Fruit fly (Drosophila melanogaster) whole organism, larva: ENCODE results near the gene Aps.

ENCODE experiments used
- noc ChIP-seq: fragments of 200-800 bp; sonication (Bioruptor generic); optimal IDR thresholded peaks from 3 replicates; lab custom pipeline; 2019; ENCODE audit warnings: missing biosample characterization, mild to moderate bottlenecking, missing genetic modification characterization, moderate library complexity

Gene Aps

DNA sequence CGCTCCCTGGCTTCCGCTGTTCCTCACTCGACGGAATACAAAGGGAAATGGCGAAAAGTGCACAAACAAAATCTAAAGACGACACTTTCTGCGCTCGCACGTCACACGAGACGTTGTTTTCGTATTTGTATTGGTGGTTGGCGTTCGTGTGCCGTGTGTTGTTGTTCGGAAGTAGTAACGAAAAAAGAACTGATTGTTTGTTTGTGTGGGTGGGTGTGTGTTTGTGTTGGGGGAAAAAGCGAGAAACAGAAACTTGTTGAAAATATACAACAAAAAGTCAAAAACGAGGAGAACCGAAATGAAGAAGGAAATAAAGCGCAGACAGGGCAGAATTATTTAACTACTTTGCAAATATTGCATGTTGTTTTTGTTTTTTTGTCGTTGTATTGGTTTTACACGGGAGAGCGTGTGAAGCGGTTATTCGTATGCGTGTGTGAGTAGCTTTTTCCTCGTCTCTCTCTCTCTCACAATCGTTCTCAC, 627 bp downstream of the Aps start:
- TF ChIP-seq noc (tag; lab: Kevin White, UChicago): peak; percentile 57

DNA sequence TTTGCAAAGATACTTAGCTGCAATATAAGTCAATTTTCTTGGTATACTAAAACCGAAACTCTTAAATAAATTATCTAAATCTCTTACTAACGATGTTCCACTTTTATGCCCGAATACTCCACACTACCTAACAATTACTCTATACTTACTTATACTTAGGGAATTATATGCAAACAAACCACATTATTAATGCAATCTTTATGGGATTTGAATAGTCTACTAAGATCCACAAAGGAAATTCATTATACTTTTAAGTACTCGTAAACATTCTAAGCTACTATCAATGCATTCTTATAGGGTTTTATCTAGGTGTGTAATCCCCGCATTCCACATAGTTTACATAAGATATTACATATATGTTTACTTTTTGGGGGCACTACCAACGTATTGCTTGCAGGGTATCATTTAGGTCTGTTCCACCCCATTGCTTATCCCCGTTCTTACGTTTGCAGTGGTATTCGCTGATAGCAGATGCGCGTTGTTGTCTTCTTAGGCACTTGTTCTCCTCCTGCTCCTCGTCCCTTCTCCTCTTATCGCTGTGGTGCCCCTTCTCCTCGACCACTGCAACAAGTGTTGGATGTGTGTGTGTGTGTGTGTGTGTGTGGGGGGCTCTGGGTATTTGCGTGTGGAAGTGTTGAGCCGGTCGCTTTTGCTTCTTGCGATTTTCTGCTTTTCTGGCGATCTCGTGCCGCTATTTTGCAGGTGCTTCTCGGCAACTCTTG, 1.2 kb downstream of the Aps start:
- no peak for TF ChIP-seq noc (tag; lab: Kevin White, UChicago)

DNA sequence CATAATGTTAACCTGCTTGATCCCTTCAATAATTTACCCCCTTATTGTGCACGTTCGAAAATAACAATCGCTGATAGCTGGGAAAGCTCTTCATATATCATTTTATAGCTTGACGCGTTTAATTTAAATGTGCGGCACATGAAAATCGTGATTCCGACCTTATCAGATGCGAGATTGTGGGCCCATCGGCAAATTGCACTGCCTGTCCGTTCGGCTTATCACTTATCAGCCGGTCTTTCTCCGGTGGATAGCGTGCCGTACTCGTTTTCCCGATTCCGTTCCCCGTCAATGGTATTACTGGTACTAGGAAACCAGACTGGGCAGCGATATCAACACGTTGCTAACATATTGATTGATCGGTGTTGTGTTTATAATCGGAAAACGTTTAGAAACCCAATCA, 2.0 kb downstream of the Aps start:
- TF ChIP-seq noc (tag; lab: Kevin White, UChicago): peak; percentile 85

DNA sequence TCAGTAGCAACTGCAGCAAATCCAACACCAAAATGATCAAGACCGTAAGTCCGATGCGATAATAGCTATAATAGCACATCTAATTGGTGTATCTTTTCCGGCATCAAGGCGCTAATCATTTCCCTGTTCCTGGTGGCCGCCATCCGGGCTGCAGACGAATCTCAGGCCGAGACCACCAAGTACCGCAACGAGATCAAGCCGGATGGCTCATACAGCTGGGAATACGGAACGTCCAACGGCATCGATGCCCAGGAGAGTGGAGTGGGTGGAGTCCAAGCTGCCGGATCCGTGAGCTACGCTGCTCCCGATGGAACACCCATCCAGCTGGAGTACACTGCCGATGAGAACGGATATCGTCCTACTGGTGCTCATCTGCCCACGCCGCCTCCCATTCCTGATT, 4.8 kb downstream of the Aps start, which contains the start of gene Cpr67Fb:
Gene Cpr67Fb (plus strand): TSS at position 15 of the 400 bp plus-strand sequence.
- TF ChIP-seq noc (tag; lab: Kevin White, UChicago): no peak

DNA sequence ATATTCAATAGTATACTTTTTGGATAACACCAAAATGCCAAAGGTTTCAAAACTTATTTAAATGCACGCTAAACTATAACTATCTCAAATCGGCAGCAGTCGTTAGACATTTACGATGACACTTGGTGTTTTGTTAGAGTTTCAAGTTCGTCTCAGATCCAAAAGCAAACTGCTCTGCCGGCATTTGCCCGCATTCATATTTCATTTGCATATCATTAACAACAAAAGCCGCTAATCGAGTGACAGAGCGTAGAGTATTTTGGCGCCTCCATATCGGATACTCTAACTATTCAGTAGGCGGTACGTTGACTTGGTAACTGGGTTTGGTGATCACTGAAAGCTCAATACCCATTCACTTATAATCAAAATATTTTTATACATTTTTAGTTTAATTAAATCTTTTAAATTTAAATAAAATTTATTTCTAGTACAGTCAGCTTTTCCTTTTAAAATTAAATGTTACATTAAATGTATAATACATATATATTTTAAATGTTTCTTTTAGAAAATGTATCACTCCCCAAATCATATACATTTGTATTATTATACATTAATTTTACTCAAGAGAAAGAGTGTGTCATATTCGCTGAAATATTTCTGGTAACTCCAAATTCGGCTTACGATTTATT, 5.7 kb downstream of the Aps start:
- peak; percentile 55 for TF ChIP-seq noc (tag; lab: Kevin White, UChicago)

DNA sequence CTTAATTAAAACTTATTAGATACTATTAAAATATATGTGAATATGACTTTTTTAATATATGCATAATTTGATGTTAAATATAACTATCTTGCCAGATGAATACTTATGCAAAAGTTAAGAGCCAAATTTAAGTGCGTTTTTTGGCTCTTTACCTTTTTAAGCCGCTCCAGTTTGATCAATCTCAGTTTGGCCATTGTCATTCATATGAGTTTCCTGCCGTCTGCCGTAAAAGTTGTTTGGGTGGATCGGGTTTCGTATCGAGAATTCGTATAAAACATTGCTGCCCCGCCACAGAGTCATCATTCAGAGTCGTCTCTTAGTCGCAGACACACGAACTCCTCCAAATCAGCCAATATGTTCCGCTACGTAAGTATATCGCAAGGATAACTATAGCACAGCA, 7.5 kb downstream of the Aps start, which contains the start of gene Cpr67Fa2:
Gene Cpr67Fa2 (plus strand): TSS at position 301 of the 400 bp plus-strand sequence.
- TF ChIP-seq noc (tag; lab: Kevin White, UChicago): no peak

DNA sequence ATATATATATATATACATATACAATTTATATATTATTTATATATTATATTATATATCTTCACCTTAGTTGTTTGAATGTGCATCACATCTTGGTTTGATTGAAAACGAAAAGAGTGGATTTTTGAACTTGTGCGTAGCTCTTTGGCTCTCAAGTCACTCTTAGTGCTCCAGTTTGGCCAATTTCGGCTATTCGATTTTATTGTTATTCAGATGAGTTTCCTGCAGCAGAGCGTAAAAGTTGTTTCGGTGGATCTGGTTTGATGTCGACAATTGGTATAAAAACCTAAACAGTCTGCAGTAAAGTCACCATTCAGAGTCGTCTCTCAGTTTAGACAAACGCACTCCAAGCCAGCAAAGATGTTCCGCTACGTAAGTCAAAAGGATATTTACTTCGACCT, 9.2 kb downstream of the Aps start, which contains the start of gene Cpr67Fa1:
Gene Cpr67Fa1 (plus strand): TSS at position 299 of the 398 bp plus-strand sequence.
- no peak for TF ChIP-seq noc (tag; lab: Kevin White, UChicago)

DNA sequence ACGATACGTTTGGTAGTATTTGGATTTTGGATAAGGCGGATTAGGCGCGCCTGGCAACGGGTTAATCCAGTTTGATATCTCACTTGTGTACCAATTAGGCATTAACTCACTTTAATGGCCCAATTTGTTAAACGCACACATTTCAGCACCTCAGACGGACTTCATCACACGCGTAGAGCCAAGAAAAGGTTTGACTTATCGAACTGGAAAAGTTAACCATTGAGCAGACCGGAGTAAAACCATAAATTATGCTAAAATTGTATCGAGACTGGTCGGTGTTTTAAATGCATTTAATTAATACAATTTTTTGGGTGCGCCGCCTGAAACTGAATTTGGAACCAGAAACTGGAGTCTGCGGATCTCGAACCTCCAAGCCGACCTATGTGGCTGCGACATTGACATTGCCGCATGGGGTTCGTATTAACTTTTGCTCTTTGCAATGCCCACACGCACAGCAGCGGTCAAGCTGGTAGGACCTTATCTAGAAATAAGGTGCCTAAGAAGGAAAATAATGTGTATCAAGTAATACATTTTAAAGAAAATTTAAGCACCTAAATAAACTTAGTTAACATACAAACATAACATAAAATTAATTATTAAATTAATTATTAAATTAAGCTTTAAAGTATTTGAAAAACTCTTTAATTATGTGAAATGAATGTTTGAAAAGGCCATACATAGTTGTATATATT, 9.8 kb downstream of the Aps start:
- no peak for TF ChIP-seq noc (tag; lab: Kevin White, UChicago)

DNA sequence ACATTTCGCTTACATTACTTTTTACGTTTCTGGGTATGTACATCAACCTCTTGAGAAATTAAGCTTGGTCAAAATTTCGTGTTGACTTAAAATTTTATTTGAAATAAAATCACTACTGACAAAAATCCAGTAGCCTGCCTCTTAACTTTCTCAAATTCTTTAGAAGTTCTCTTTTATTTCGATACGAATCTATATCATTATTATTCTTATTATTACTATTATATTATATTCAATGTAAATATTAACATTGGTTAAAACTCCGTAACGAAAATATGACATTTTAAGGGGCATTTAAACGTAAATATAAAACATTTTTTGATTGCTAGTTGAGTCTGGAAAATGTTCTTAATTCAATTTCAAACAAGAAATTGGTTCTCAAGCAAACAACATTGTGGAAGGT, 12.6 kb downstream of the Aps start, which contains the start of gene OXA1L:
Gene OXA1L (minus strand): TSS at position 101 of the 400 bp plus-strand sequence.
- TF ChIP-seq noc (tag; lab: Kevin White, UChicago): no peak

DNA sequence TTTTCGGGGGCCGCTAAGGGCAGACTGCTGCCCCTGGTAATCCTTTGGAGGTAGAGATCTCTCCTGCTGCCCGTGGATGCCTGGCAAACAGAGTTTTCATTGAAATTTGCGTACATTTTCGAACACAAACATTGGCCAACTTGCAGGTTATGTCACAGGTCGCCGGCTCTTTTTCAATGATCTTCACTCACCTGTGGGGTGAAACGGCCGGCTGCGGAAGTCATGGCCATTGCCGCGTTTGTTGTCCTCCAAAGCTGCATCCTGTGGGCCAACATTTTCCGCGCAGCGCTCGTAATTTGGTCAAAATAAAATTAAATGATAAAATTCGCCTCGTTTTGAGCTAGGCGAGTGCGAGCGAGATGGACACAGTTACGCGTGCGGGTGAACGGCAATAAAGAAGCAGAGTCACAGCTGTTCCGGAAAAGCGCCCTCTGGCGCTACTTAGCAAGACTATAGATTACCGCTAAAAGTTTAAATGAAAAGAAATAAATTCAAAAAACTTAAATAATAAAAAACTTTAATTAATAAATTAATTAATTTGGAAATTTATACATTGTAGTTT, 13.1 kb downstream of the Aps start:
- no peak for TF ChIP-seq noc (tag; lab: Kevin White, UChicago)

DNA sequence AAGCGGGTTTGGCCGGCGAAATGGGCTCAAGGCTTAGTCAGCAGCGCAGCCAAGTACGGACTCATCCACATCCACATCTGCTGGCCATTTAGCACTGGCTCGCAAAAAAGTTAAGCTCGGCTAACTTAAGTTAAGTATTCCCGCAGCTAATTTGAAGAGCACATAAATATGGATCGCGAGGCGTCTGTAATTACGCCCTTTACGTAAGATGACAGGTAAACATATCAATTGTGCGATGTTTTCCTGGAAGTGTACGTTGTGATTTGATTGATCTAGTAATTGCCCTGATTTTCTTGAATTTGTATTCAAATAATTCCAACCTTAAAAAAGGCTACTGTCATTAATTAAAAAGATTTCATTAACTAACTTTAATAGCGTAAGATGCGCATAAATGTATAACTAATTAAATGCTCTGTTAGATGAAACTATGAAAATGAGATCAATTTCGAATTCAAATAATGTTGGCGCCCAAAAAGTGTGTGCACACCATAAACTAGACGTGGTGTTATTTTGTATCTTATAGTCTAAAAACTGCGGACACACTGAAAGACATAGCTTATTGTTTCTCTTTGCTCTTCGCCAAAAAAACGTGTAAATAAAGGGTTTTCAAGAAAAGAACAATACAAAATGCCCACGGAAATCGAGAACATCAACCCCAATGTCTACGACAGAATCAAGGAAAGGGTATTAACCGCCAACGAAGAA, 16.4 kb downstream of the Aps start, which contains the start of the genes CG6409 and galla-2:
Gene CG6409 (minus strand): TSS at position 51 of the 705 bp plus-strand sequence.
Gene galla-2 (plus strand): TSS at position 555 of the 705 bp plus-strand sequence.
- no peak for TF ChIP-seq noc (tag; lab: Kevin White, UChicago)

DNA sequence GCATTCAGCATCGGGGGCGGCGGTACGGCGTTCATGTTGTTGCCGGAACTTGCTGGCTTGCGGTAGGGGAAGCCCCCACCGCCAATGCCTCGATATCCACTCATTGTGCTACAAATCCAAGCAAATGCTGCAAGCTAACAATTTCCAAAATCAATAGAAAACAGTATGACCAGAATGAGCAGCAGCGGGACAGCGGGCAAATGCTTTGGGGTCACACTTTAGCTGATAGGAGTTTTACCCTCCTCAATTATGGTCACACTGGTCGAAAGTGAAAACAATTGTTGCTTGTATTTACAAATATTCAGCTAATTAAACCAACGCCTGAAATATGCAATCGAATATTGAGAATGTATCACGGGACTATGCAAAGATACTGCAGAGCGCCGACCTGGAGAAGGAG, 20.1 kb downstream of the Aps start, which contains the start of the genes CG6418 and Blos4:
Gene CG6418 (minus strand): TSS at position 196 of the 400 bp plus-strand sequence.
Gene Blos4 (plus strand): TSS at position 244 of the 400 bp plus-strand sequence.
- TF ChIP-seq noc (tag; lab: Kevin White, UChicago): no peak

DNA sequence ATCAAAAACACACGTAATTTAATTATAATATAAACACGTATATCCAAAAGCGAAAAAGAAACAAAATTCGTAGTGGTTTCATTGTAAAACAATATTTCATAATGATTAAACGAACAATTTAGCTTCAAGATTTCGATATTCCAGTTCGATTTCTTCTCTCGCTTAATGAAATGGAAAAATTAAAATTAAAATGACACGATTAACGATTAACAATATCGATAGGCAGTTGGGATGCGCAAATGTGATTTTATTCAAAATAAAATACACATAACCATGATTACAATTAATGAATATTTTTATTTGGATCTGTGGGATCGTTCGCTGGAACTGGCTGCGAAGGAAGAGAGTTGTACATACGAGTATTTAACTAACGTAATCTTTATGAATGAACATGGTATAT, 22.9 kb downstream of the Aps start:
- no peak for TF ChIP-seq noc (tag; lab: Kevin White, UChicago)

DNA sequence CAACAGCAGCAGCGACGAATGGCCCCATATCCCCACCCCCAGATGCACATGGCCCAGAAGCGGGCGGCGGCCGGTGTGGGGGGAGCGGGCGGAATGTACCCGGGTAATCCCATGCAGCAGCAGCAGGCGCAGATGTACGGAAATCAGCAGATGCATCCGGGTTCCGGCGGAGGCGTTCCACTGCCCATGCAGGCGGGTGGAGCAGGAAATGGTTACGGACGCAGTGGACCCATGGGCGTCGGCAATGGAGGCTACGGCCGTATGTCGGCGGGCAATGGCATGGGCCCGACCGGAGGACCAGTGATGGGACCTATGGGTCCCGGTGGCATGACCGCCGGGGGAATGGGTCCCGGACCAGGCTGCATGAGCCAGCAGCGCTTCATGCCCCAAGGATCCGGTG, 27.4 kb downstream of the Aps start:
- no peak for TF ChIP-seq noc (tag; lab: Kevin White, UChicago)

DNA sequence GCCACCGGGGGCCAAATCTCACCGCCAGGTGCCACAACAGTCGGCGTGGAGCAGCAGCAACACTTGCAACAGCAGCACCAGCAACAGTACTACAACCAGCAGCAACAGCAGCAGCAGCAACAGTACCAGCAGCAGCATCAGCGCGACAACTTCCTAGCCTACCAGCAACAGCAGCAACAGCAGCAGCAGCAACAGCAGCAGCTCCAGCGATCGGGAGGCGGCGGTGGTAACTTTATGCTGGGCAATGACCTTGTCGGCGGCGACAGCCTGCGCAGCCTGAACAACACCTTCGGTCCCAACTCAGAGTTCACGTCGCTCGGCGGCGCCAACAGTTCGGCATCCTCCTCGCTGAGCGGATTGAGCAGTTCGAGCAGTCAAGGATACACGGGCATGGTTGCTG, 28.8 kb downstream of the Aps start:
- TF ChIP-seq noc (tag; lab: Kevin White, UChicago): no peak
